Fruit fly (Drosophila melanogaster) whole organism, embryonic: ENCODE measurements around the gene MTF-1.

Experiments
- ATbp ChIP-seq: fragments of 200-800 bp; sonication (Bioruptor generic); optimal IDR thresholded peaks from 2 replicates; lab custom pipeline; 2017; ENCODE audit warnings: missing biosample characterization, mild to moderate bottlenecking, missing genetic modification characterization, missing genetic modification reagents
- Atf3 ChIP-seq: fragments of 200-800 bp; sonication (Bioruptor generic); optimal IDR thresholded peaks from 3 replicates; lab custom pipeline; 2016; ENCODE audit warnings: missing biosample characterization, missing genetic modification characterization
- Blimp-1 ChIP-seq: fragments of 200-800 bp; sonication (Bioruptor generic); optimal IDR thresholded peaks from 3 replicates; lab custom pipeline; 2018; ENCODE audit warnings: missing biosample characterization, missing genetic modification characterization, mild to moderate bottlenecking, moderate library complexity, missing genetic modification reagents
- CG10274 ChIP-seq: fragments of 200-800 bp; sonication (Bioruptor generic); optimal IDR thresholded peaks from 3 replicates; lab custom pipeline; 2017; ENCODE audit warnings: missing biosample characterization, mild to moderate bottlenecking, missing genetic modification characterization
- CG10462 ChIP-seq: fragments of 200-800 bp; sonication (Bioruptor generic); optimal IDR thresholded peaks from 2 replicates; lab custom pipeline; 2016; ENCODE audit warnings: missing biosample characterization, missing genetic modification characterization
- CG10543 ChIP-seq: fragments of 200-800 bp; sonication (Bioruptor generic); optimal IDR thresholded peaks from 3 replicates; lab custom pipeline; 2017; ENCODE audit warnings: missing biosample characterization, mild to moderate bottlenecking, missing genetic modification characterization, moderate library complexity
- CG15011 ChIP-seq: fragments of 200-800 bp; sonication (Bioruptor generic); optimal IDR thresholded peaks from 3 replicates; lab custom pipeline; 2018; ENCODE audit warnings: missing biosample characterization, mild to moderate bottlenecking, missing genetic modification characterization
- CG15073 ChIP-seq: fragments of 200-800 bp; sonication (Bioruptor generic); optimal IDR thresholded peaks from 2 replicates; lab custom pipeline; 2016; ENCODE audit warnings: missing biosample characterization, missing genetic modification characterization
- CG16863 ChIP-seq: fragments of 200-800 bp; sonication (Bioruptor generic); optimal IDR thresholded peaks from 3 replicates; lab custom pipeline; 2016; ENCODE audit warnings: missing biosample characterization, missing genetic modification characterization
- CG17912 ChIP-seq: fragments of 200-800 bp; sonication (Bioruptor generic); optimal IDR thresholded peaks from 2 replicates; lab custom pipeline; 2018; ENCODE audit warnings: missing biosample characterization, mild to moderate bottlenecking, missing genetic modification characterization
- CG1792 ChIP-seq: fragments of 200-800 bp; sonication (Bioruptor generic); optimal IDR thresholded peaks from 2 replicates; lab custom pipeline; 2016; ENCODE audit warnings: missing biosample characterization, missing genetic modification characterization
- CG3065 ChIP-seq: fragments of 200-800 bp; sonication (Bioruptor generic); optimal IDR thresholded peaks from 2 replicates; lab custom pipeline; 2016; ENCODE audit warnings: missing biosample characterization, missing genetic modification characterization
- CG4424 ChIP-seq: fragments of 200-800 bp; sonication (Bioruptor generic); optimal IDR thresholded peaks from 3 replicates; lab custom pipeline; 2016; ENCODE audit warnings: missing biosample characterization, missing genetic modification characterization
- CG6175 ChIP-seq: fragments of 200-800 bp; sonication (Bioruptor generic); IDR thresholded peaks from 3 replicates; pipeline ENCODE4 v1.3.6; 2022; ENCODE audit warnings: missing biosample characterization, missing genetic modification characterization
- CG6854 ChIP-seq: fragments of 200-800 bp; sonication (Bioruptor generic); optimal IDR thresholded peaks from 3 replicates; lab custom pipeline; 2017; ENCODE audit warnings: missing biosample characterization, mild to moderate bottlenecking, missing genetic modification characterization
- CG7372 ChIP-seq: fragments of 200-800 bp; sonication (Bioruptor generic); IDR thresholded peaks from 2 replicates; pipeline ENCODE4 v1.3.6; 2022; ENCODE audit warnings: missing biosample characterization, missing genetic modification characterization
- CG9609 ChIP-seq: fragments of 200-800 bp; sonication (Bioruptor generic); optimal IDR thresholded peaks from 3 replicates; lab custom pipeline; 2016; ENCODE audit warnings: missing biosample characterization, missing genetic modification characterization
- CG9876 ChIP-seq: fragments of 200-800 bp; sonication (Bioruptor generic); optimal IDR thresholded peaks from 2 replicates; lab custom pipeline; 2016; ENCODE audit warnings: missing biosample characterization, missing genetic modification characterization
- D19B ChIP-seq: fragments of 200-800 bp; sonication (Bioruptor generic); optimal IDR thresholded peaks from 2 replicates; lab custom pipeline; 2017; ENCODE audit warnings: missing biosample characterization, mild to moderate bottlenecking, missing genetic modification characterization
- Deaf1 ChIP-seq: fragments of 200-800 bp; optimal IDR thresholded peaks from 3 replicates; lab custom pipeline; 2019; ENCODE audit warnings: missing biosample characterization, mild to moderate bottlenecking, missing genetic modification characterization, moderate library complexity
- Drgx ChIP-seq: fragments of 200-800 bp; sonication (Bioruptor generic); IDR thresholded peaks from 2 replicates; pipeline ENCODE4 v1.3.6; 2022; ENCODE audit warnings: missing biosample characterization, missing genetic modification characterization
- E2f1 ChIP-seq: fragments of 200-800 bp; sonication (Bioruptor generic); IDR thresholded peaks from 2 replicates; pipeline ENCODE4 v1.3.6; 2022; ENCODE audit warnings: missing biosample characterization, missing genetic modification characterization
- Eip74EF ChIP-seq, 2 experiments: fragments of 200-800 bp in 1 of 2; fragments of >200 bp in 1 of 2; sonication (Bioruptor generic) in 1 of 2; optimal IDR thresholded peaks; 2 replicates each; lab custom pipeline; 2017 to 2019; ENCODE audit warnings: missing biosample characterization in 2 of 2, missing genetic modification characterization in 2 of 2, mild to moderate bottlenecking in 1 of 2, moderate library complexity in 1 of 2
- Gug ChIP-seq: fragments of 200-800 bp; sonication (Bioruptor generic); IDR thresholded peaks from 4 replicates; pipeline ENCODE4 v1.3.6; 2022; ENCODE audit warnings: missing biosample characterization, missing genetic modification characterization
- Kr ChIP-seq: fragments of 200-800 bp; sonication (Bioruptor generic); optimal IDR thresholded peaks from 2 replicates; lab custom pipeline; 2017; ENCODE audit warnings: missing biosample characterization, mild to moderate bottlenecking, missing genetic modification characterization
- MTF-1 ChIP-seq: fragments of 200-800 bp; sonication (Bioruptor generic); optimal IDR thresholded peaks from 2 replicates; lab custom pipeline; 2018; ENCODE audit warnings: missing biosample characterization, mild to moderate bottlenecking, missing genetic modification characterization, borderline replicate concordance
- Med ChIP-seq: fragments of 200-800 bp; sonication (Bioruptor generic); peaks from one replicate; lab custom pipeline; 2016; ENCODE audit warnings: missing biosample characterization, missing genetic modification characterization, mild to moderate bottlenecking, inconsistent platforms, moderate library complexity
- NC2α ChIP-seq: fragments of 200-800 bp; sonication (Bioruptor generic); optimal IDR thresholded peaks from 2 replicates; lab custom pipeline; 2016; ENCODE audit warnings: missing biosample characterization, missing genetic modification characterization
- Ravus ChIP-seq: fragments of 200-800 bp; sonication (Bioruptor generic); IDR thresholded peaks from 2 replicates; pipeline ENCODE4 v1.3.6; 2022; ENCODE audit warnings: missing biosample characterization, missing genetic modification characterization
- Xrp1 ChIP-seq: fragments of 200-800 bp; sonication (Bioruptor generic); IDR thresholded peaks from 2 replicates; pipeline ENCODE4 v1.3.6; 2022; ENCODE audit warnings: missing biosample characterization, missing genetic modification characterization
- ap ChIP-seq: fragments of 200-800 bp; sonication (Bioruptor generic); IDR thresholded peaks from 2 replicates; pipeline ENCODE4 v1.3.6; 2022; ENCODE audit warnings: missing biosample characterization, missing genetic modification characterization
- bab2 ChIP-seq: fragments of 200-800 bp; sonication (Bioruptor generic); optimal IDR thresholded peaks from 2 replicates; lab custom pipeline; 2016; ENCODE audit warnings: missing biosample characterization, missing genetic modification characterization
- br ChIP-seq: fragments of >200 bp; optimal IDR thresholded peaks from 2 replicates; lab custom pipeline; 2017
- cg ChIP-seq: fragments of 200-800 bp; sonication (Bioruptor generic); optimal IDR thresholded peaks from 3 replicates; lab custom pipeline; 2019; ENCODE audit warnings: missing biosample characterization, mild to moderate bottlenecking, missing genetic modification characterization, moderate library complexity
- chm ChIP-seq: fragments of 200-800 bp; sonication (Bioruptor generic); IDR thresholded peaks from 2 replicates; pipeline ENCODE4 v1.3.6; 2022; ENCODE audit warnings: missing biosample characterization, missing genetic modification characterization
- ci ChIP-seq: fragments of 200-800 bp; sonication (Bioruptor generic); IDR thresholded peaks from 3 replicates; pipeline ENCODE4 v1.3.6; 2022; ENCODE audit warnings: missing biosample characterization, missing genetic modification characterization
- danr ChIP-seq: fragments of 200-800 bp; sonication (Bioruptor generic); IDR thresholded peaks from 2 replicates; pipeline ENCODE4 v1.3.6; 2022; ENCODE audit warnings: missing biosample characterization, missing genetic modification characterization
- dysf ChIP-seq: fragments of 200-800 bp; sonication (Bioruptor generic); IDR thresholded peaks from 3 replicates; pipeline ENCODE4 v1.3.6; 2022; ENCODE audit warnings: missing biosample characterization, missing genetic modification characterization
- eyg ChIP-seq: fragments of 200-800 bp; sonication (Bioruptor generic); optimal IDR thresholded peaks from 3 replicates; lab custom pipeline; 2016; ENCODE audit warnings: missing biosample characterization, missing genetic modification characterization
- fd102C ChIP-seq: fragments of 200-800 bp; sonication (Bioruptor generic); optimal IDR thresholded peaks from 2 replicates; lab custom pipeline; 2018; ENCODE audit warnings: missing biosample characterization, mild to moderate bottlenecking, missing genetic modification characterization, moderate library complexity
- fd96Cb ChIP-seq: fragments of 200-800 bp; sonication (Bioruptor generic); optimal IDR thresholded peaks from 2 replicates; lab custom pipeline; 2018; ENCODE audit warnings: missing biosample characterization, mild to moderate bottlenecking, missing genetic modification characterization, moderate library complexity
- grn ChIP-seq: fragments of 200-800 bp; sonication (Bioruptor generic); optimal IDR thresholded peaks from 3 replicates; lab custom pipeline; 2017; ENCODE audit warnings: missing biosample characterization, missing genetic modification characterization
- gro ChIP-seq: fragments of 200-800 bp; sonication (Bioruptor generic); optimal IDR thresholded peaks from 2 replicates; lab custom pipeline; 2016; ENCODE audit warnings: missing biosample characterization, missing genetic modification characterization
- hkb ChIP-seq, 2 experiments: fragments of 200-800 bp in 1 of 2; fragments of >200 bp in 1 of 2; sonication (Bioruptor generic) in 1 of 2; IDR thresholded peaks in 1 of 2; optimal IDR thresholded peaks in 1 of 2; 2 replicates each; pipeline versions ENCODE4 v1.3.6 to Lab custom; 2017 to 2022; ENCODE audit warnings: missing biosample characterization in 1 of 2, missing genetic modification characterization in 1 of 2
- kay ChIP-seq: fragments of 200-800 bp; sonication (Bioruptor generic); optimal IDR thresholded peaks from 2 replicates; lab custom pipeline; 2016; ENCODE audit warnings: missing biosample characterization, missing genetic modification characterization
- mirr ChIP-seq: fragments of 200-800 bp; sonication (Bioruptor generic); optimal IDR thresholded peaks from 3 replicates; lab custom pipeline; 2018; ENCODE audit warnings: missing biosample characterization, mild to moderate bottlenecking, missing genetic modification characterization
- odd ChIP-seq: fragments of 200-800 bp; sonication (Bioruptor generic); optimal IDR thresholded peaks from 2 replicates; lab custom pipeline; 2017; ENCODE audit warnings: missing biosample characterization, mild to moderate bottlenecking, missing genetic modification characterization
- org-1 ChIP-seq: fragments of 200-800 bp; sonication (Bioruptor generic); optimal IDR thresholded peaks from 2 replicates; lab custom pipeline; 2017; ENCODE audit warnings: missing biosample characterization, missing genetic modification characterization
- pzg ChIP-seq: fragments of 200-800 bp; sonication (Bioruptor generic); optimal IDR thresholded peaks from 3 replicates; lab custom pipeline; 2018; ENCODE audit warnings: missing biosample characterization, mild to moderate bottlenecking, missing genetic modification characterization, moderate library complexity
- shn ChIP-seq: fragments of 200-800 bp; sonication (Bioruptor generic); optimal IDR thresholded peaks from 3 replicates; lab custom pipeline; 2016; ENCODE audit warnings: missing biosample characterization, missing genetic modification characterization
- sug ChIP-seq: fragments of 200-800 bp; optimal IDR thresholded peaks from 2 replicates; lab custom pipeline; 2019; ENCODE audit warnings: missing biosample characterization, mild to moderate bottlenecking, missing genetic modification characterization, moderate library complexity
- tap ChIP-seq: fragments of 200-800 bp; optimal IDR thresholded peaks from 3 replicates; lab custom pipeline; 2019; ENCODE audit warnings: missing biosample characterization, mild to moderate bottlenecking, missing genetic modification characterization, moderate library complexity
- trem ChIP-seq: fragments of 200-800 bp; optimal IDR thresholded peaks from 3 replicates; lab custom pipeline; 2019; ENCODE audit warnings: missing biosample characterization, mild to moderate bottlenecking, missing genetic modification characterization, moderate library complexity
- zfh2 ChIP-seq: fragments of 200-800 bp; sonication (Bioruptor generic); optimal IDR thresholded peaks from 2 replicates; lab custom pipeline; 2016; ENCODE audit warnings: missing biosample characterization, missing genetic modification characterization

MTF-1 gene

DNA sequence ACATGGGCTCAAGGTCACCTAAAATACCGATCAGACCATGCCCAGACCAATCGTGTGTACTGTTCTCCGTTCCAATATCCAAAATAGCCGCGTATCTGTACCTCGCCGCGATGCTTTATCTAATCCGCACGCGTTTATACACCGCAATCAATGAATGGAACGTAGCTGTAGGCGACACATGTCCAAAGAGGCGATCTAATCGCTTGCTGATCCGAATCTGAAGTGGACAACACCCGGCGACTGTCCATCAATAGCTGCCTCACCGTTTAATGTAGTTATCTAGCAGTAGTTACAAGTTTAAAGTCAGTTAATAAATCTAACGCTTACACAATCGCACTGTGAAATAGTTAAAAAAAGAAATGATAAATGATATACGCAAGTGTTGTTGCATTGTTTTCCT is 22.3 kb downstream of the MTF-1 start (continued):
- TF ChIP-seq Xrp1 (GFP tag; lab: Robert Waterston, UW) (no peak), danr (GFP tag; lab: Robert Waterston, UW) (no peak), kay (no peak), Kr (GFP tag; lab: Kevin White, UChicago) (no peak), CG9609 (GFP tag; lab: Kevin White, UChicago) (no peak), cg (GFP tag; lab: Kevin White, UChicago) (no peak), bab2 (GFP tag; lab: Kevin White, UChicago) (no peak), pzg (GFP tag; lab: Kevin White, UChicago) (no peak), CG9876 (no peak), CG7372 (GFP tag; lab: Robert Waterston, UW) (no peak), MTF-1 (no peak), trem (tag; lab: Kevin White, UChicago) (no peak), Ravus (GFP tag; lab: Robert Waterston, UW) (no peak), shn (no peak), D19B (no peak), grn (GFP tag; lab: Kevin White, UChicago) (peak; percentile 94), CG10543 (GFP tag; lab: Kevin White, UChicago) (no peak), Deaf1 (tag; lab: Kevin White, UChicago) (no peak), Gug (GFP tag; lab: Robert Waterston, UW) (no peak), Drgx (GFP tag; lab: Robert Waterston, UW) (no peak), tap (no peak), odd (GFP tag; lab: Kevin White, UChicago) (no peak), eyg (no peak), gro (peak; percentile 5), fd96Cb (tag; lab: Kevin White, UChicago) (no peak), CG16863 (no peak), CG4424 (GFP tag; lab: Kevin White, UChicago) (no peak), sug (tag; lab: Kevin White, UChicago) (peak; percentile 77), CG6175 (GFP tag; lab: Robert Waterston, UW) (no peak), E2f1 (no peak), org-1 (no peak), Med (GFP tag; lab: Kevin White, UChicago) (peak; percentile 57), CG17912 (GFP tag; lab: Kevin White, UChicago) (no peak), Atf3 (GFP tag; lab: Kevin White, UChicago) (no peak), dysf (GFP tag; lab: Robert Waterston, UW) (0 out of 3 replicates have a peak, but pooled peaks have one; percentile 16), Blimp-1 (no peak), CG15011 (GFP tag; lab: Kevin White, UChicago) (no peak), CG15073 (GFP tag; lab: Kevin White, UChicago) (no peak), ci (GFP tag; lab: Robert Waterston, UW) (no peak), br (no peak), mirr (peak; percentile 95), NC2α (GFP tag; lab: Kevin White, UChicago) (no peak), hkb (optimal IDR thresholded peaks at IDR 0.05; lab: Kevin White, UChicago) (no peak), hkb (GFP tag; IDR thresholded peaks at IDR 0.05; lab: Robert Waterston, UW) (no peak)
- TF ChIP-seq, all 482 proteins: peak for 13

DNA sequence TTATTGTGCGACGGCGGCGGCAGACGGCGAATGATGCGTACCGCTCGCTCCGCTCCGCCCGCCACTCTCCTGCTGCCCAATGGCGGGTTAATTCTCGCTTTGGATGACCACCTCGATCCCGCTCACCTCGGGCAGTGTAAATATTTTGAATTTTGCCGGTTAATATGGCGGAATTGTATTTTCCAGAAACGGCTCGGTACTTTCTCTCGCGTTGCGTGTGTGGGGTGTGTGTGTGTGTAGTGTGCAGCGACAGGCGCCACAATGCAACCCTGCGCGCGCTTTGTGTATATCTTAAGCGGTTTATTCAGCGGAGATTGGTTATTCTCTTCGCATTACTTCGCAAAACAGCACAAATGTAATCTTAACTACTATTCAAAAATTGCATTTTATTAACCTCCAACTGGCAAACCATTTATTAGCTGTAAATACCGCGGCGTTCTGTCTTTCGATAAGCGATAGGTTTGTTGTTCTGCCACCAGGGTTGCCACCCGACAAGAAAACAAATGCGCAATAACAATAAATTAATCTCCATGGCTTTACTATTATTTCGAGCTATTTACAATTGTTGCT is 25.8 kb downstream of the MTF-1 start, which contains the start of the genes phol and CG3552:
phol (minus strand) TSS at position 463 of the 570 bp plus-strand sequence.
CG3552 (plus strand) TSS at position 500 of the 570 bp plus-strand sequence.
- TF ChIP-seq CG6854 (GFP tag; lab: Kevin White, UChicago), result no peak
- TF ChIP-seq Xrp1 (GFP tag; lab: Robert Waterston, UW), result no peak
- no peak for TF ChIP-seq Eip74EF (GFP tag; optimal IDR thresholded peaks at IDR 0.05; lab: Kevin White, UChicago)
- TF ChIP-seq CG10274 (GFP tag; lab: Kevin White, UChicago), result no peak
- no peak for TF ChIP-seq CG1792
- no peak for TF ChIP-seq fd102C (GFP tag; lab: Kevin White, UChicago)
- TF ChIP-seq ATbp (GFP tag; lab: Kevin White, UChicago), result no peak
- TF ChIP-seq ap, result no peak
- TF ChIP-seq CG3065, result no peak
- TF ChIP-seq zfh2 (GFP tag; lab: Kevin White, UChicago), result no peak
- no peak for TF ChIP-seq chm
- TF ChIP-seq CG10462 (GFP tag; lab: Kevin White, UChicago), result no peak
